Fruit fly (Drosophila melanogaster) whole organism, embryonic: ENCODE measurements around the gene sau.

Experiments
- Awh ChIP-seq: fragments of 200-800 bp; sonication (Bioruptor generic); IDR thresholded peaks from 2 replicates; pipeline ENCODE4, ENCODE4 v1.3.6; 2022; ENCODE audit warnings: missing biosample characterization, missing genetic modification characterization
- B-H2 ChIP-seq: fragments of 200-800 bp; sonication (Bioruptor generic); optimal IDR thresholded peaks from 2 replicates; lab custom pipeline; 2018; ENCODE audit warnings: missing biosample characterization, mild to moderate bottlenecking, missing genetic modification characterization
- CG10543 ChIP-seq: fragments of 200-800 bp; sonication (Bioruptor generic); optimal IDR thresholded peaks from 3 replicates; lab custom pipeline; 2017; ENCODE audit warnings: missing biosample characterization, mild to moderate bottlenecking, missing genetic modification characterization, moderate library complexity
- CG12659 ChIP-seq: fragments of 200-800 bp; sonication (Bioruptor generic); optimal IDR thresholded peaks from 3 replicates; lab custom pipeline; 2017; ENCODE audit warnings: mild to moderate bottlenecking, missing biosample characterization, missing genetic modification reagents, missing genetic modification characterization
- CG14667 ChIP-seq: fragments of 200-800 bp; sonication (Bioruptor generic); IDR thresholded peaks from 2 replicates; pipeline ENCODE4 v1.3.6; 2022; ENCODE audit warnings: missing biosample characterization, missing genetic modification characterization
- CG15479 ChIP-seq: fragments of 200-800 bp; sonication (Bioruptor generic); optimal IDR thresholded peaks from 3 replicates; lab custom pipeline; 2019; ENCODE audit warnings: missing biosample characterization, mild to moderate bottlenecking, missing genetic modification characterization, moderate library complexity
- CG16779 ChIP-seq: fragments of 200-800 bp; sonication (Bioruptor generic); IDR thresholded peaks from 2 replicates; pipeline ENCODE4 v1.3.6; 2022; ENCODE audit warnings: missing biosample characterization, missing genetic modification characterization
- CG16813 ChIP-seq: fragments of 200-800 bp; sonication (Bioruptor generic); IDR thresholded peaks from 3 replicates; pipeline ENCODE4 v1.3.6; 2022; ENCODE audit warnings: missing biosample characterization, missing genetic modification characterization; ENCODE audit not compliant: partially characterized antibody
- CG16863 ChIP-seq: fragments of 200-800 bp; sonication (Bioruptor generic); optimal IDR thresholded peaks from 3 replicates; lab custom pipeline; 2016; ENCODE audit warnings: missing biosample characterization, missing genetic modification characterization
- CG17359 ChIP-seq: fragments of 200-800 bp; sonication (Bioruptor generic); optimal IDR thresholded peaks from 3 replicates; lab custom pipeline; 2018; ENCODE audit warnings: missing biosample characterization, mild to moderate bottlenecking, missing genetic modification characterization, moderate library complexity
- CG17612 ChIP-seq: fragments of 200-800 bp; sonication (Bioruptor generic); IDR thresholded peaks from 2 replicates; pipeline ENCODE4 v1.3.6; 2022; ENCODE audit warnings: missing biosample characterization, missing genetic modification characterization
- CG17829 ChIP-seq: fragments of 200-800 bp; optimal IDR thresholded peaks from 2 replicates; lab custom pipeline; 2019; ENCODE audit warnings: missing biosample characterization, mild to moderate bottlenecking, missing genetic modification characterization, moderate library complexity
- CG18764 ChIP-seq: fragments of 200-800 bp; sonication (Bioruptor generic); optimal IDR thresholded peaks from 3 replicates; lab custom pipeline; 2016; ENCODE audit warnings: missing biosample characterization, missing genetic modification characterization
- CG2116 ChIP-seq: fragments of 200-800 bp; sonication (Bioruptor generic); optimal IDR thresholded peaks from 3 replicates; lab custom pipeline; 2018; ENCODE audit warnings: missing biosample characterization, mild to moderate bottlenecking, missing genetic modification characterization
- CG30020 ChIP-seq: fragments of 200-800 bp; optimal IDR thresholded peaks from 2 replicates; lab custom pipeline; 2019; ENCODE audit warnings: missing biosample characterization, mild to moderate bottlenecking, missing genetic modification characterization, moderate library complexity
- CG34224 ChIP-seq: fragments of 200-800 bp; sonication (Bioruptor generic); IDR thresholded peaks from 3 replicates; pipeline ENCODE4 v1.3.6; 2022; ENCODE audit warnings: missing biosample characterization, missing genetic modification characterization; ENCODE audit not compliant: partially characterized antibody
- CG4404 ChIP-seq: fragments of 200-800 bp; sonication (Bioruptor generic); IDR thresholded peaks from 2 replicates; pipeline ENCODE4 v1.3.6; 2022; ENCODE audit warnings: missing biosample characterization, missing genetic modification characterization
- CG5180 ChIP-seq: fragments of 200-800 bp; sonication (Bioruptor generic); optimal IDR thresholded peaks from 3 replicates; lab custom pipeline; 2017; ENCODE audit warnings: missing biosample characterization, missing genetic modification characterization, mild to moderate bottlenecking, moderate library complexity, missing genetic modification reagents
- CG5245 ChIP-seq: fragments of 200-800 bp; sonication (Bioruptor generic); optimal IDR thresholded peaks from 3 replicates; lab custom pipeline; 2016; ENCODE audit warnings: missing biosample characterization, missing genetic modification characterization
- CG6689 ChIP-seq: fragments of 200-800 bp; sonication (Bioruptor generic); IDR thresholded peaks from 2 replicates; pipeline ENCODE4 v1.3.6; 2022; ENCODE audit warnings: missing biosample characterization, missing genetic modification characterization
- CG7839 ChIP-seq: fragments of 200-800 bp; sonication (Bioruptor generic); optimal IDR thresholded peaks from 3 replicates; lab custom pipeline; 2018; ENCODE audit warnings: missing biosample characterization, mild to moderate bottlenecking, missing genetic modification characterization, moderate library complexity
- CG8765 ChIP-seq: fragments of 200-800 bp; sonication (Bioruptor generic); IDR thresholded peaks from 2 replicates; pipeline ENCODE4 v1.3.6; 2022; ENCODE audit warnings: missing biosample characterization, missing genetic modification characterization
- CG9437 ChIP-seq: fragments of 200-800 bp; sonication (Bioruptor generic); optimal IDR thresholded peaks from 2 replicates; lab custom pipeline; 2018; ENCODE audit warnings: missing biosample characterization, mild to moderate bottlenecking, missing genetic modification characterization
- CG9932 ChIP-seq: fragments of 200-800 bp; sonication (Bioruptor generic); IDR thresholded peaks from 2 replicates; pipeline ENCODE4 v1.3.6; 2022; ENCODE audit warnings: missing biosample characterization, missing genetic modification characterization
- Dfd ChIP-seq, 2 experiments: fragments of >200 bp; optimal IDR thresholded peaks; 2 replicates each; lab custom pipeline; 2017; ENCODE audit warnings: missing biosample characterization in 2 of 2, missing genetic modification characterization in 2 of 2
- Ets65A ChIP-seq: fragments of 200-800 bp; sonication (Bioruptor generic); peaks from one replicate; lab custom pipeline; 2016; ENCODE audit warnings: missing biosample characterization, missing genetic modification characterization
- HmgZ ChIP-seq: fragments of 200-800 bp; sonication (Bioruptor generic); optimal IDR thresholded peaks from 2 replicates; lab custom pipeline; 2018; ENCODE audit warnings: missing biosample characterization, mild to moderate bottlenecking, missing genetic modification characterization
- Hr78 ChIP-seq, 2 experiments: fragments of 200-800 bp in 1 of 2; fragments of >200 bp in 1 of 2; sonication (Bioruptor generic) in 1 of 2; optimal IDR thresholded peaks; 2 replicates each; lab custom pipeline; 2017 to 2019; ENCODE audit warnings: missing biosample characterization in 2 of 2, missing genetic modification characterization in 2 of 2, mild to moderate bottlenecking in 1 of 2, moderate library complexity in 1 of 2
- Jarid2 ChIP-seq: fragments of 200-800 bp; sonication (Bioruptor generic); optimal IDR thresholded peaks from 3 replicates; lab custom pipeline; 2017; ENCODE audit warnings: mild to moderate bottlenecking, missing biosample characterization, missing genetic modification reagents, missing genetic modification characterization
- MTF-1 ChIP-seq: fragments of 200-800 bp; sonication (Bioruptor generic); optimal IDR thresholded peaks from 2 replicates; lab custom pipeline; 2018; ENCODE audit warnings: missing biosample characterization, mild to moderate bottlenecking, missing genetic modification characterization, borderline replicate concordance
- Poxn ChIP-seq: fragments of 200-800 bp; sonication (Bioruptor generic); IDR thresholded peaks from 2 replicates; pipeline ENCODE4 v1.3.6; 2022; ENCODE audit warnings: missing biosample characterization, missing genetic modification characterization
- Spps ChIP-seq: fragments of 200-800 bp; sonication (Bioruptor generic); optimal IDR thresholded peaks from 2 replicates; lab custom pipeline; 2018; ENCODE audit warnings: missing biosample characterization, mild to moderate bottlenecking, missing genetic modification characterization
- Ssrp ChIP-seq: fragments of 200-800 bp; sonication (Bioruptor generic); optimal IDR thresholded peaks from 2 replicates; lab custom pipeline; 2018; ENCODE audit warnings: missing biosample characterization, mild to moderate bottlenecking, missing genetic modification characterization, moderate library complexity
- Trl ChIP-seq, 3 experiments: fragments of >200 bp in 2 of 3; fragments of 200-800 bp in 1 of 3; sonication (Bioruptor generic) in 1 of 3; optimal IDR thresholded peaks; 2 replicates in 1 of 3; 3 replicates in 2 of 3; lab custom pipeline; 2016 to 2017; ENCODE audit warnings: missing biosample characterization in 1 of 3, missing genetic modification characterization in 1 of 3
- ac ChIP-seq: fragments of 200-800 bp; sonication (Bioruptor generic); optimal IDR thresholded peaks from 3 replicates; lab custom pipeline; 2017; ENCODE audit warnings: missing biosample characterization, mild to moderate bottlenecking, missing genetic modification characterization
- ase ChIP-seq: fragments of 200-800 bp; sonication (Bioruptor generic); IDR thresholded peaks from 3 replicates; pipeline ENCODE4 v1.3.6; 2022; ENCODE audit warnings: missing biosample characterization, missing genetic modification characterization
- az2 ChIP-seq: fragments of 200-800 bp; sonication (Bioruptor generic); optimal IDR thresholded peaks from 3 replicates; lab custom pipeline; 2016; ENCODE audit warnings: missing biosample characterization, missing genetic modification characterization
- crc ChIP-seq: fragments of 200-800 bp; sonication (Bioruptor generic); optimal IDR thresholded peaks from 2 replicates; lab custom pipeline; 2016; ENCODE audit warnings: missing biosample characterization, missing genetic modification characterization
- dimm ChIP-seq: fragments of 200-800 bp; sonication (Bioruptor generic); IDR thresholded peaks from 2 replicates; pipeline ENCODE4 v1.3.6; 2022; ENCODE audit warnings: missing biosample characterization, missing genetic modification characterization
- eyg ChIP-seq: fragments of 200-800 bp; sonication (Bioruptor generic); optimal IDR thresholded peaks from 3 replicates; lab custom pipeline; 2016; ENCODE audit warnings: missing biosample characterization, missing genetic modification characterization
- fd64A ChIP-seq: fragments of 200-800 bp; sonication (Bioruptor generic); optimal IDR thresholded peaks from 3 replicates; lab custom pipeline; 2018; ENCODE audit warnings: missing biosample characterization, mild to moderate bottlenecking, missing genetic modification characterization
- gcm2 ChIP-seq: fragments of 200-800 bp; sonication (Bioruptor generic); optimal IDR thresholded peaks from 2 replicates; lab custom pipeline; 2016; ENCODE audit warnings: missing biosample characterization, missing genetic modification characterization
- her ChIP-seq: fragments of 200-800 bp; sonication (Bioruptor generic); optimal IDR thresholded peaks from 2 replicates; lab custom pipeline; 2016; ENCODE audit warnings: missing biosample characterization, missing genetic modification characterization
- jigr1 ChIP-seq: fragments of 200-800 bp; sonication (Bioruptor generic); IDR thresholded peaks from 3 replicates; pipeline ENCODE4 v1.3.6; 2022; ENCODE audit warnings: missing biosample characterization, missing genetic modification characterization
- lbe ChIP-seq: fragments of 200-800 bp; sonication (Bioruptor generic); optimal IDR thresholded peaks from 2 replicates; lab custom pipeline; 2016; ENCODE audit warnings: missing biosample characterization, mild to moderate bottlenecking, missing genetic modification characterization
- lmd ChIP-seq: fragments of 200-800 bp; sonication (Bioruptor generic); IDR thresholded peaks from 2 replicates; pipeline ENCODE4 v1.3.6; 2022; ENCODE audit warnings: missing biosample characterization, missing genetic modification characterization
- prd ChIP-seq, 3 experiments: fragments of >200 bp in 2 of 3; fragments of 200-800 bp in 1 of 3; sonication (Bioruptor generic) in 1 of 3; optimal IDR thresholded peaks in 2 of 3; IDR thresholded peaks in 1 of 3; 2 replicates in 2 of 3; 3 replicates in 1 of 3; pipeline versions ENCODE4 v1.3.6 to Lab custom; 2017 to 2022; ENCODE audit warnings: missing biosample characterization in 1 of 3, missing genetic modification characterization in 1 of 3
- rib ChIP-seq: fragments of 200-800 bp; sonication (Bioruptor generic); IDR thresholded peaks from 2 replicates; pipeline ENCODE4 v1.3.6; 2022; ENCODE audit warnings: missing biosample characterization, missing genetic modification characterization
- sim ChIP-seq: fragments of 200-800 bp; sonication (Bioruptor generic); IDR thresholded peaks from 2 replicates; pipeline ENCODE4 v1.3.6; 2022; ENCODE audit warnings: missing biosample characterization, missing genetic modification characterization
- sqz ChIP-seq: fragments of 200-800 bp; sonication (Bioruptor generic); optimal IDR thresholded peaks from 3 replicates; lab custom pipeline; 2018; ENCODE audit warnings: missing biosample characterization, mild to moderate bottlenecking, missing genetic modification characterization

sau gene

dm6 chr2L:2189100-2189499 lies 37.0 kb upstream of the sau start (continued):
- TF ChIP-seq CG5245 (GFP tag; lab: Kevin White, UChicago) (peak; percentile 65), CG17612 (no peak), CG18764 (GFP tag; lab: Kevin White, UChicago) (peak; percentile 60), Poxn (GFP tag; lab: Robert Waterston, UW) (no peak), jigr1 (no peak), az2 (peak; percentile 78), CG2116 (peak; percentile 21), CG17829 (peak; percentile 88), CG15479 (no peak), prd (optimal IDR thresholded peaks at IDR 0.05; lab: Kevin White, UChicago) (no peak), prd (GFP tag; IDR thresholded peaks at IDR 0.05; lab: Robert Waterston, UW) (peak; percentile 82), CG4404 (peak; percentile 64; the same call in 1 of the 2 replicates), CG16863 (peak; percentile 74), lbe (GFP tag; lab: Kevin White, UChicago) (peak; percentile 6), gcm2 (GFP tag; lab: Kevin White, UChicago) (no peak), CG34224 (GFP tag; lab: Robert Waterston, UW) (no peak), Jarid2 (GFP tag; lab: Kevin White, UChicago) (no peak), MTF-1 (GFP tag; lab: Kevin White, UChicago) (peak; percentile 64), CG14667 (GFP tag; lab: Robert Waterston, UW) (peak; percentile 52; the same call in 1 of the 2 replicates), Spps (tag; lab: Kevin White, UChicago) (peak; percentile 89), CG9437 (no peak), CG6689 (GFP tag; lab: Robert Waterston, UW) (peak; percentile 78), Awh (GFP tag; lab: Robert Waterston, UW) (peak; percentile 71; the same call in 1 of the 2 replicates), CG5180 (GFP tag; lab: Kevin White, UChicago) (peak; percentile 11), CG30020 (tag; lab: Kevin White, UChicago) (peak; percentile 22), ase (GFP tag; lab: Robert Waterston, UW) (0 out of 3 replicates have a peak, but pooled peaks have one; percentile 25), Ssrp (tag; lab: Kevin White, UChicago) (peak; percentile 77), B-H2 (no peak), Hr78 (GFP tag; optimal IDR thresholded peaks at IDR 0.05; lab: Kevin White, UChicago) (peak in 1 of 2 experiments; percentile 15), CG12659 (GFP tag; lab: Kevin White, UChicago) (peak; percentile 6), sim (GFP tag; lab: Robert Waterston, UW) (peak; percentile 78), HmgZ (no peak), Trl (optimal IDR thresholded peaks at IDR 0.05; lab: Kevin White, UChicago) (no peak), Trl (GFP tag; optimal IDR thresholded peaks at IDR 0.05; lab: Kevin White, UChicago) (peak; percentile 73), her (GFP tag; lab: Kevin White, UChicago) (peak; percentile 1), CG7839 (tag; lab: Kevin White, UChicago) (peak; percentile 71), CG8765 (GFP tag; lab: Robert Waterston, UW) (peak; percentile 47; the same call in 1 of the 2 replicates), CG17359 (peak; percentile 62), CG9932 (GFP tag; lab: Robert Waterston, UW) (no peak), CG16779 (GFP tag; lab: Robert Waterston, UW) (no peak), crc (GFP tag; lab: Kevin White, UChicago) (peak; percentile 6), lmd (GFP tag; lab: Robert Waterston, UW) (peak; percentile 53), sqz (GFP tag; lab: Kevin White, UChicago) (peak; percentile 37), ac (peak; percentile 51), eyg (GFP tag; lab: Kevin White, UChicago) (no peak), Dfd (GFP tag; optimal IDR thresholded peaks at IDR 0.05; lab: Kevin White, UChicago) (no peak), Ets65A (peak; percentile 93), CG10543 (GFP tag; lab: Kevin White, UChicago) (no peak), rib (no peak), fd64A (GFP tag; lab: Kevin White, UChicago) (peak; percentile 64), dimm (GFP tag; lab: Robert Waterston, UW) (no peak), CG16813 (GFP tag; lab: Robert Waterston, UW) (no peak)
